Fruit fly (Drosophila melanogaster): ENCODE results near the gene Cpsf100.

Cpsf100 gene

dm6 chr3R:29038960-29039581, 4.7 kb downstream of the Cpsf100 start, which contains the start of the genes Slu7 and Pkc98E (continued):
- peak; percentile 1 for TF ChIP-seq fd85E (GFP tag; optimal IDR thresholded peaks at IDR 0.05)
- TF ChIP-seq salr (GFP tag; optimal IDR thresholded peaks at IDR 0.05), result peak in 1 of 2 experiments; percentile 17
- peak; percentile 61 for TF ChIP-seq Met (GFP tag; optimal IDR thresholded peaks at IDR 0.05)
- TF ChIP-seq CG7368 (GFP tag; optimal IDR thresholded peaks at IDR 0.05), result peak; percentile 30
- peak; percentile 44 for TF ChIP-seq Eip75B (GFP tag; optimal IDR thresholded peaks at IDR 0.05)
- TF ChIP-seq CG6276 (GFP tag; optimal IDR thresholded peaks at IDR 0.05), result no peak
- peak; percentile 1 for TF ChIP-seq CG32006 (GFP tag; optimal IDR thresholded peaks at IDR 0.05)
- no peak for TF ChIP-seq CG8319 (GFP tag; optimal IDR thresholded peaks at IDR 0.05)
- peak in 1 of 2 experiments; percentile 14 for TF ChIP-seq ss (GFP tag; optimal IDR thresholded peaks at IDR 0.05)
- peak; percentile 52 for TF ChIP-seq lz (GFP tag; optimal IDR thresholded peaks at IDR 0.05)
- peak; percentile 2 for TF ChIP-seq CG11762 (GFP tag; optimal IDR thresholded peaks at IDR 0.05; ENCODE audit: insufficient read depth)
- TF ChIP-seq CG8632 (GFP tag; optimal IDR thresholded peaks at IDR 0.05), result peak; percentile 2
- no peak for TF ChIP-seq achi (GFP tag; optimal IDR thresholded peaks at IDR 0.05)
- peak; percentile 0 for TF ChIP-seq Sox15 (GFP tag; optimal IDR thresholded peaks at IDR 0.05)
- TF ChIP-seq Lpt (GFP tag; optimal IDR thresholded peaks at IDR 0.05), result peak; percentile 33

DNA sequence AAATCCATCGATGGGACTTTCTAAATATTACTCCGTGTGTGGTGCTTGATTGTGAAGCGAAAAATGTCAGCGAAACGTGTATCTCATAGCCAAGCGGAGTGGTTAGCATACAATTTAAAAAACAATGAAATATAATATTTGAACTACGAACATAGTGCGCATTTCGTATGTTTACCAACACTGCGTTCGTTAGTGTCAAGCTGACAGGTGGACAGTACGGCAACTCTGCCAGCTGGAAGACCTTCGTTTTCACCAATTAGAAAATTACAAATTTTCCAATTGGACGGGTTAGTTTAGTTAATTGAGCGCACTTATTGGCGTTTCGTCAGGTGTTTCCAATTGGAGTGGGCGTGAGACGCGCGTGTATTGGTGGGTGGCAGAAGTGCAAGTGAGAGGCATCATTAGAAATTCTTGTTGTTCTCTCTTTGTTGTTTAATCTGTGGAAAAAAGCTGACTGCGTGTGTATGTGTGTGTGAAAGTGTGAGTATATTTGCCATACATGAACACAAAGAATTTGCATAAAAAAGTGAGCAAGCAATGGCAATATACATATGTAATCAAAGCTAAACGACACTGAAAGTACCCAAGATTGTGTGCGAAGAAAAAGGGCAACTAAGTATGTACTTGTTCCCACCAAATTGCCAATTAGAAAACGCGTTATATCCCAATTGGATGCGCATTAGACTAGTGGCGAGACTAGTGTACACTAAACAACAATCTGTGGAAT, 5.5 kb downstream of the Cpsf100 start:
- TF ChIP-seq CG3032 (tag; optimal IDR thresholded peaks at IDR 0.05) (no peak), CG15336 (GFP tag; IDR thresholded peaks at IDR 0.05) (no peak), CG10631 (GFP tag; optimal IDR thresholded peaks at IDR 0.05) (no peak), fkh (GFP tag; optimal IDR thresholded peaks at IDR 0.05) (peak; percentile 48), lz (GFP tag; optimal IDR thresholded peaks at IDR 0.05) (peak; percentile 40), pdm3 (GFP tag; optimal IDR thresholded peaks at IDR 0.05) (no peak), cyc (GFP tag; optimal IDR thresholded peaks at IDR 0.05) (peak; percentile 35), esn (GFP tag; optimal IDR thresholded peaks at IDR 0.05) (peak; percentile 55), Eip78C (GFP tag) (peak; percentile 70), CG6163 (GFP tag; IDR thresholded peaks at IDR 0.05) (peak; percentile 47; the same call in 2 of the 3 replicates), spab (GFP tag; optimal IDR thresholded peaks at IDR 0.05) (no peak), CG1621 (tag; optimal IDR thresholded peaks at IDR 0.05) (no peak), fd59A (GFP tag; optimal IDR thresholded peaks at IDR 0.05) (no peak), CG8632 (GFP tag; optimal IDR thresholded peaks at IDR 0.05) (peak; percentile 24), Hr4 (GFP tag; optimal IDR thresholded peaks at IDR 0.05) (peak; percentile 30), vri (GFP tag; optimal IDR thresholded peaks at IDR 0.05) (peak; percentile 15), Sox15 (GFP tag; optimal IDR thresholded peaks at IDR 0.05) (no peak), achi (GFP tag; optimal IDR thresholded peaks at IDR 0.05) (peak; percentile 100), Lpt (GFP tag; optimal IDR thresholded peaks at IDR 0.05) (no peak), svp (GFP tag) (no peak), CG7368 (GFP tag; optimal IDR thresholded peaks at IDR 0.05) (no peak), CG8119 (GFP tag; IDR thresholded peaks at IDR 0.05) (0 out of 3 replicates have a peak, but pooled peaks have one; percentile 15), CG4318 (GFP tag; optimal IDR thresholded peaks at IDR 0.05) (no peak), eg (GFP tag; IDR thresholded peaks at IDR 0.05) (no peak; the same call in 2 of the 3 replicates), CG11902 (GFP tag; optimal IDR thresholded peaks at IDR 0.05) (no peak), CG9139 (GFP tag; optimal IDR thresholded peaks at IDR 0.05) (no peak), Smox (GFP tag; optimal IDR thresholded peaks at IDR 0.05) (no peak), CG6276 (GFP tag; optimal IDR thresholded peaks at IDR 0.05) (no peak), fd85E (GFP tag; optimal IDR thresholded peaks at IDR 0.05) (no peak), OdsH (GFP tag; optimal IDR thresholded peaks at IDR 0.05) (peak; percentile 10), Ets96B (tag; optimal IDR thresholded peaks at IDR 0.05) (no peak), Hr38 (GFP tag; optimal IDR thresholded peaks at IDR 0.05) (no peak), dsx (GFP tag; optimal IDR thresholded peaks at IDR 0.05; ENCODE audit: poor library complexity, severe bottlenecking) (no peak), CG10669 (GFP tag; optimal IDR thresholded peaks at IDR 0.05) (no peak), CG6792 (GFP tag; optimal IDR thresholded peaks at IDR 0.05) (peak; percentile 26), CG6854 (GFP tag; optimal IDR thresholded peaks at IDR 0.05) (no peak), CG16779 (tag; optimal IDR thresholded peaks at IDR 0.05) (no peak), Ets21C (GFP tag; optimal IDR thresholded peaks at IDR 0.05) (peak; percentile 27), CG32006 (GFP tag; optimal IDR thresholded peaks at IDR 0.05) (peak; percentile 48), CG8319 (GFP tag; optimal IDR thresholded peaks at IDR 0.05) (peak; percentile 10), Met (GFP tag; optimal IDR thresholded peaks at IDR 0.05) (no peak), salr (GFP tag; optimal IDR thresholded peaks at IDR 0.05) (no peak), ss (GFP tag; optimal IDR thresholded peaks at IDR 0.05) (no peak)
